Worm (Caenorhabditis elegans): ENCODE results near the gene pos-1.

Gene pos-1

DNA sequence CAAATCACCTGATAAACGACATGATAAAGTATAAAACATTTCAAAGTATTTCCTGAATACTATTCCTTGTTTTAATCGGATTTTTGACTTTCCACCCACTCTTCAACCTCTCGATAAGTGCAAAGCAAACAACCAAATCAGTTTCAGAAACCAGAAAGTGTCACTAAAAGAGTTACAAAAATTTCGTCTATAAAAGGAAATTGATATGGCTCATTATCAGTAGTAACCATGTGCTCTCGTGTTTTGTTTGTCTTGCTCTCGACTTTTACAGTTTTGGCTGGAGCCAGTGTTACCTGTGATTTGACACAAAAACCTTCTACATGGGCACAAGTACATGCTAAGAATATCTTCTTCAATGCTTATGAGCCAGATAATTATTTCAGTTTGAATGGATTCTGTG lies 30.2 kb upstream of the pos-1 start, which contains the start of gene F52E1.14:
TSS of gene F52E1.14 (plus strand) at position 207 of the 400 bp plus-strand sequence.
- TF ChIP-seq fos-1 (tag; optimal IDR thresholded peaks at IDR 0.05) = no peak
- no peak for TF ChIP-seq nhr-20 (tag; optimal IDR thresholded peaks at IDR 0.05)
- peak; percentile 24 for TF ChIP-seq jun-1 (tag; optimal IDR thresholded peaks at IDR 0.05)
- TF ChIP-seq elt-2 (tag; optimal IDR thresholded peaks at IDR 0.05) = peak; percentile 95
- no peak for TF ChIP-seq ets-5 (GFP tag; IDR thresholded peaks at IDR 0.05)
- peak; percentile 14 for TF ChIP-seq nhr-71 (tag; optimal IDR thresholded peaks at IDR 0.05)
- peak in 1 of 2 experiments; percentile 45 for TF ChIP-seq lin-35 (GFP tag; optimal IDR thresholded peaks at IDR 0.05)
- no peak for TF ChIP-seq ceh-90 (tag; optimal IDR thresholded peaks at IDR 0.05)
- no peak for TF ChIP-seq skn-1 (tag; optimal IDR thresholded peaks at IDR 0.05)

DNA sequence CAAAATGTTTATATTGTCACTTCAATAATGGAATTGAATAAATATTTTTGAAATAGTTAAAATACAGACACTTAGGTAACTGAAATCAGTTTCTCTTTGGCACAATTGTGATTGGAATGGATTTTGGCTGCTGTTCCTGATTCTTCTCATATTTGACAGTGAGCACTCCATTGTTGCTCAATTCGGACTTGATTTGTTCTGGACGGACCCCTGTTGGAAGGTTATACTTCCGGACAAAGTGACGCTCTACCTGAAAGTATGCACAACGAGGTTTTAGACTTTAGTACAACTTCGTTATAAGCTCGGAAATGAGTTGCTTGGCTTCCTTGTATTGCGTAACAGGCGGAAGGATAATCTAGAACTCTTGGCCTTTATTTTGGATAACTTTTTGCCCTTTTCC lies 29.1 kb upstream of the pos-1 start:
- TF ChIP-seq sox-4 (tag; optimal IDR thresholded peaks at IDR 0.05) = no peak
- TF ChIP-seq snu-23 (GFP tag; optimal IDR thresholded peaks at IDR 0.05) = no peak
- TF ChIP-seq ama-1 (optimal IDR thresholded peaks at IDR 0.05) = no peak
- TF ChIP-seq mab-9 (GFP tag; IDR thresholded peaks at IDR 0.05) = no peak
- no peak for TF ChIP-seq lin-39 (tag; optimal IDR thresholded peaks at IDR 0.05)
- no peak for TF ChIP-seq ceh-63 (GFP tag; optimal IDR thresholded peaks at IDR 0.05)
- TF ChIP-seq fkh-10 (GFP tag; optimal IDR thresholded peaks at IDR 0.05) = no peak
- no peak for TF ChIP-seq mef-2 (tag; optimal IDR thresholded peaks at IDR 0.05)
- TF ChIP-seq ceh-8 (GFP tag; optimal IDR thresholded peaks at IDR 0.05) = no peak
- no peak for TF ChIP-seq nhr-19 (GFP tag; conservative IDR thresholded peaks at IDR 0.05)
- no peak for TF ChIP-seq skn-1 (tag; optimal IDR thresholded peaks at IDR 0.05)
- TF ChIP-seq fos-1 (tag; optimal IDR thresholded peaks at IDR 0.05) = no peak
- TF ChIP-seq hlh-4 (tag; optimal IDR thresholded peaks at IDR 0.05) = no peak
- no peak for TF ChIP-seq C34B4.2 (tag; optimal IDR thresholded peaks at IDR 0.05)
- no peak for TF ChIP-seq pqm-1 (tag; optimal IDR thresholded peaks at IDR 0.05)
- TF ChIP-seq jun-1 (tag; optimal IDR thresholded peaks at IDR 0.05) = no peak
- no peak for TF ChIP-seq ceh-88 (GFP tag; IDR thresholded peaks at IDR 0.05)
- no peak for TF ChIP-seq mep-1 (tag; optimal IDR thresholded peaks at IDR 0.05)
- no peak for TF ChIP-seq nhr-12 (tag; optimal IDR thresholded peaks at IDR 0.05)
- TF ChIP-seq grh-1 (GFP tag; IDR thresholded peaks at IDR 0.05) = no peak

DNA sequence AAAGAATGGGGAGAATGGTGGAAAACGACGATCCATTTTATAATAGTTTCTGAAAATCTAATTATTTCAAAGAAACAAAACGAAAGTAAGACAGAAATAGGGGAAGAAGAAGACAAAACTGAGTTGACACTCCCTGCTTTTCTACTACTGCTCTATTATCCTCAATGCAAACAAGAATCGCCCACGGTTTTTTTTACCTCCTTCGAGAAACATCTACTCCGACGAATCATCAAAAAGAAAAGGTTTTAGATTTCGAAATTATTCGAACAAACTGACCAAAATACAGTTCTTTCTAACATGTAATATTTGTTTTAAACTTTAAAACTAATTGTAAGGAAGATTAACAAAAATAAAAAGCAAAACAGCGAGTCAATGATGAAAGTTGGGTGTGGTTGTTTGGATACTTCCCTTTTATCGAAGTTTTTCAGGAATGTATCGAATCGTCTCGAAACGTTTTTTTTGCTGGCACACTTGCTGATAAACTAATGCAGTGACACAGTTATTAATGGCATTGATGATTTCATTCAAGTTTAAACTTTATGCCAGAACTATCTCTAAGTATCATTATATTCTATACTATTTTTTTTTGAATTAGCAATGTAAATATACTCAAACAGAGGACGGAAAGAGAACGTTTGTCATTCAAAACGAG lies 27.9 kb upstream of the pos-1 start, which contains the start of gene hsp-17:
TSS of gene hsp-17 (minus strand) at position 51 of the 652 bp plus-strand sequence.
- no peak for TF ChIP-seq efl-1 (optimal IDR thresholded peaks at IDR 0.05)
- peak in 1 of 2 experiments; percentile 45 for TF ChIP-seq efl-1 (GFP tag; optimal IDR thresholded peaks at IDR 0.05 in 1 of 2)
- TF ChIP-seq mep-1 (tag; optimal IDR thresholded peaks at IDR 0.05) = no peak
- peak; percentile 24 for TF ChIP-seq pqm-1 (tag; optimal IDR thresholded peaks at IDR 0.05)
- TF ChIP-seq elt-2 (tag; optimal IDR thresholded peaks at IDR 0.05) = peak; percentile 66

DNA sequence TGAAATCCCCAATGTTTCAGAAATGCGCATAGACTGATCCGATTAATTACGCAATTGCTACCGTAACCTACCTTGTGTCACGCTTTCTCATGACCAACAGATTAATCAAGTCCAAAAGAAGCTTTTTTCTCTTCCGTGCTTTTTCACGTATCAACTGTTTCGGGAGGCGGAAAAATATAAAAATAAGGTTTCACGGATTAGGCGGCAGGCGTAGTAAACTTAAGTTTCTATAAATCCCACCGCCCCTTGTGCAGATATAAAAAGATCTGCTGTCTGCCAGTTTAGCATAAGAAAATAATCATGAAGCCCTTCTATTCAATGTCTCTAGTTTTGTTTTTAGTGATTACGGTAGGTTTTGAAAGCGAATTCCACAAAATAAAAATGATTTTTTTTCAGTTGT lies 26.8 kb upstream of the pos-1 start, which contains the start of gene gcy-7:
TSS of gene gcy-7 (plus strand) at position 301 of the 400 bp plus-strand sequence.
- no peak for TF ChIP-seq pag-3 (tag; optimal IDR thresholded peaks at IDR 0.05; ENCODE audit: borderline replicate concordance, insufficient read depth)
- no peak for TF ChIP-seq mep-1 (tag; optimal IDR thresholded peaks at IDR 0.05)
- TF ChIP-seq unc-130 (tag; optimal IDR thresholded peaks at IDR 0.05) = no peak
- no peak for TF ChIP-seq lin-39 (tag; optimal IDR thresholded peaks at IDR 0.05)
- TF ChIP-seq skn-1 (tag; optimal IDR thresholded peaks at IDR 0.05) = no peak
- no peak for TF ChIP-seq nhr-28 (tag; optimal IDR thresholded peaks at IDR 0.05)
- TF ChIP-seq nhr-90 (tag; optimal IDR thresholded peaks at IDR 0.05; ENCODE audit: poor library complexity) = no peak

DNA sequence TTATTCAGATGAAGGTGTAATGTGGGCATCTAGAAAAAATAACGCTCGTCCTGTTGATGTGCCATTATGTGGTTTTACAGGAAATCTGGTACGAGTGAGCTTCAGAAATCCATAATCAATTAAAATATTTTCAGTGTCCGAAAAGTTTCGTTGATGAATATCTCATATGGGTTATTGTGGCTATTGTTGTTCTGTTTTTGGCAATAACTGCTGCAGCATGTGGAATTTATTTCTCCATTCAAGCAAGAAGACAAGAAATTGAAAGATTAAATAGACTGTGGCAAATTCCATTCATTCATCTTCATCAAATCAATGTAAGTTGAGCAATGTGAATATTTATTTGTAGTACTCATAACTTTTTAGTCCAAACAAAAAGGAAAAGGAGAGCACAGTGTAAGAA lies 24.6 kb upstream of the pos-1 start:
- TF ChIP-seq sup-37 (GFP tag; optimal IDR thresholded peaks at IDR 0.05) = no peak
- TF ChIP-seq fos-1 (tag; optimal IDR thresholded peaks at IDR 0.05) = no peak
- no peak for TF ChIP-seq hpl-2 (GFP tag; optimal IDR thresholded peaks at IDR 0.05)
- TF ChIP-seq zip-4 (GFP tag; optimal IDR thresholded peaks at IDR 0.05) = no peak
- no peak for TF ChIP-seq nhr-84 (tag; optimal IDR thresholded peaks at IDR 0.05)
- TF ChIP-seq fkh-8 (tag; optimal IDR thresholded peaks at IDR 0.05) = no peak
- no peak for TF ChIP-seq Y116A8C.19 (tag; optimal IDR thresholded peaks at IDR 0.05; ENCODE audit: borderline replicate concordance)
